Worm (Caenorhabditis elegans) whole organism, L2 larva: Measurements from ENCODE around the gene C41G11.1.

Source experiments
- C34F6.9 ChIP-seq: fragments of 150-350 bp; optimal IDR thresholded peaks from 2 replicates; lab custom pipeline; 2014; ENCODE audit warnings: missing biosample characterization, missing genetic modification characterization
- F13H6.1 ChIP-seq: sonication (generic microtip); optimal IDR thresholded peaks from 2 replicates; lab custom pipeline; 2016; ENCODE audit warnings: missing genetic modification characterization, missing compliant biosample characterization
- Y55F3AM.14 ChIP-seq: fragments of 200-800 bp; sonication (Bioruptor generic); optimal IDR thresholded peaks from 2 replicates; lab custom pipeline; 2018; ENCODE audit warnings: mild to moderate bottlenecking, missing genetic modification characterization, missing compliant biosample characterization
- ZK546.5 ChIP-seq: sonication (generic microtip); optimal IDR thresholded peaks from 2 replicates; lab custom pipeline; 2017; ENCODE audit warnings: missing biosample characterization, missing genetic modification characterization
- aly-2 ChIP-seq: fragments of 150-350 bp; optimal IDR thresholded peaks from 2 replicates; lab custom pipeline; 2014; ENCODE audit warnings: missing biosample characterization, missing genetic modification characterization
- ama-1 ChIP-seq: fragments of 150-350 bp; optimal IDR thresholded peaks from 2 replicates; lab custom pipeline; 2018; ENCODE audit warnings: inconsistent platforms
- blmp-1 ChIP-seq: sonication (generic microtip); optimal IDR thresholded peaks from 2 replicates; lab custom pipeline; 2017; ENCODE audit warnings: missing genetic modification characterization, mild to moderate bottlenecking, missing compliant biosample characterization, antibody characterized with exemption, moderate library complexity; ENCODE audit not compliant: insufficient read depth
- ceh-16 ChIP-seq: fragments of 150-350 bp; optimal IDR thresholded peaks from 2 replicates; lab custom pipeline; 2014; ENCODE audit warnings: missing biosample characterization, missing genetic modification characterization
- ceh-82 ChIP-seq: fragments of 150-350 bp; optimal IDR thresholded peaks from 2 replicates; lab custom pipeline; 2014; ENCODE audit warnings: missing biosample characterization, missing genetic modification characterization
- crh-2 ChIP-seq: sonication (generic microtip); optimal IDR thresholded peaks from 2 replicates; lab custom pipeline; 2017; ENCODE audit warnings: missing biosample characterization, missing genetic modification characterization
- dmd-4 ChIP-seq: sonication (generic microtip); optimal IDR thresholded peaks from 2 replicates; lab custom pipeline; 2017; ENCODE audit warnings: missing biosample characterization, missing genetic modification characterization
- egl-27 ChIP-seq: sonication (generic microtip); optimal IDR thresholded peaks from 3 replicates; lab custom pipeline; 2017; ENCODE audit warnings: missing biosample characterization, missing genetic modification reagents, missing genetic modification characterization
- elt-1 ChIP-seq: fragments of 150-350 bp; optimal IDR thresholded peaks from 2 replicates; lab custom pipeline; 2014; ENCODE audit warnings: missing biosample characterization, missing genetic modification characterization
- fos-1 ChIP-seq: fragments of 150-350 bp; optimal IDR thresholded peaks from 2 replicates; lab custom pipeline; 2014; ENCODE audit warnings: missing biosample characterization, missing genetic modification characterization
- gmeb-1 ChIP-seq: fragments of 150-350 bp; optimal IDR thresholded peaks from 2 replicates; lab custom pipeline; 2014; ENCODE audit warnings: missing biosample characterization, missing genetic modification characterization
- lin-13 ChIP-seq: fragments of 150-350 bp; optimal IDR thresholded peaks from 2 replicates; lab custom pipeline; 2014; ENCODE audit warnings: missing biosample characterization, missing genetic modification reagents, missing genetic modification characterization
- lin-39 ChIP-seq: fragments of 150-350 bp; optimal IDR thresholded peaks from 2 replicates; lab custom pipeline; 2014; ENCODE audit warnings: missing biosample characterization, missing genetic modification reagents, missing genetic modification characterization
- lsy-2 ChIP-seq, 2 experiments: fragments of 150-350 bp in 1 of 2; sonication (generic microtip) in 1 of 2; optimal IDR thresholded peaks; 2 replicates each; lab custom pipeline; 2014 to 2017; ENCODE audit warnings: missing biosample characterization in 2 of 2, missing genetic modification characterization in 2 of 2
- mab-5 ChIP-seq: fragments of 150-350 bp; optimal IDR thresholded peaks from 2 replicates; lab custom pipeline; 2014; ENCODE audit warnings: missing biosample characterization, missing genetic modification characterization
- mbf-1 ChIP-seq: sonication (generic microtip); optimal IDR thresholded peaks from 2 replicates; lab custom pipeline; 2017; ENCODE audit warnings: missing biosample characterization, missing genetic modification characterization
- mdl-1 ChIP-seq, 2 experiments: fragments of 150-350 bp in 1 of 2; sonication (generic microtip) in 1 of 2; optimal IDR thresholded peaks; 2 replicates each; lab custom pipeline; 2017; ENCODE audit warnings: missing biosample characterization in 2 of 2, missing genetic modification characterization in 2 of 2
- nhr-11 ChIP-seq: fragments of 150-350 bp; optimal IDR thresholded peaks from 2 replicates; lab custom pipeline; 2014; ENCODE audit warnings: missing biosample characterization, missing genetic modification characterization
- nhr-129 ChIP-seq: fragments of 150-350 bp; optimal IDR thresholded peaks from 2 replicates; lab custom pipeline; 2014; ENCODE audit warnings: missing biosample characterization, missing genetic modification characterization
- nhr-21 ChIP-seq: fragments of 150-350 bp; optimal IDR thresholded peaks from 2 replicates; lab custom pipeline; 2014; ENCODE audit warnings: missing biosample characterization, missing genetic modification characterization
- nhr-237 ChIP-seq: fragments of 150-350 bp; optimal IDR thresholded peaks from 2 replicates; lab custom pipeline; 2014; ENCODE audit warnings: missing biosample characterization, missing genetic modification characterization
- nhr-25 ChIP-seq: fragments of 150-350 bp; sonication (generic microtip); optimal IDR thresholded peaks from 3 replicates; lab custom pipeline; 2014; ENCODE audit warnings: missing biosample characterization, missing genetic modification characterization
- nhr-6 ChIP-seq: fragments of 150-350 bp; optimal IDR thresholded peaks from 2 replicates; lab custom pipeline; 2014; ENCODE audit warnings: missing biosample characterization, missing genetic modification characterization
- nhr-77 ChIP-seq: fragments of 150-350 bp; optimal IDR thresholded peaks from 2 replicates; lab custom pipeline; 2014; ENCODE audit warnings: missing biosample characterization, missing genetic modification characterization
- sem-4 ChIP-seq: fragments of 150-350 bp; optimal IDR thresholded peaks from 2 replicates; lab custom pipeline; 2014; ENCODE audit warnings: missing biosample characterization, missing genetic modification reagents, missing genetic modification characterization
- skn-1 ChIP-seq: sonication (generic microtip); optimal IDR thresholded peaks from 2 replicates; lab custom pipeline; 2017; ENCODE audit warnings: missing biosample characterization, missing genetic modification characterization
- sma-3 ChIP-seq: sonication (generic microtip); optimal IDR thresholded peaks from 2 replicates; lab custom pipeline; 2016; ENCODE audit warnings: missing genetic modification reagents, missing genetic modification characterization, missing compliant biosample characterization
- sma-9 ChIP-seq, 2 experiments: fragments of 150-350 bp in 1 of 2; sonication (generic microtip) in 1 of 2; optimal IDR thresholded peaks; 2 replicates each; lab custom pipeline; 2014 to 2016; ENCODE audit warnings: missing genetic modification characterization in 2 of 2, mild to moderate bottlenecking in 1 of 2, missing biosample characterization in 1 of 2, missing compliant biosample characterization in 1 of 2, missing genetic modification reagents in 1 of 2, moderate library complexity in 1 of 2
- unc-39 ChIP-seq: fragments of 150-350 bp; optimal IDR thresholded peaks from 2 replicates; lab custom pipeline; 2014; ENCODE audit warnings: missing biosample characterization, missing genetic modification characterization
- unc-55 ChIP-seq: fragments of 150-350 bp; sonication (generic microtip); optimal IDR thresholded peaks from 3 replicates; lab custom pipeline; 2014; ENCODE audit warnings: missing biosample characterization, missing genetic modification reagents, missing genetic modification characterization
- unc-62 ChIP-seq: fragments of 150-350 bp; optimal IDR thresholded peaks from 2 replicates; lab custom pipeline; 2014; ENCODE audit warnings: missing biosample characterization, missing genetic modification reagents, missing genetic modification characterization
- ztf-11 ChIP-seq: sonication (generic microtip); optimal IDR thresholded peaks from 2 replicates; lab custom pipeline; 2017; ENCODE audit warnings: missing biosample characterization, missing genetic modification characterization
- ztf-4 ChIP-seq: fragments of 150-350 bp; optimal IDR thresholded peaks from 2 replicates; lab custom pipeline; 2014; ENCODE audit warnings: missing biosample characterization, missing genetic modification characterization

Gene C41G11.1

DNA sequence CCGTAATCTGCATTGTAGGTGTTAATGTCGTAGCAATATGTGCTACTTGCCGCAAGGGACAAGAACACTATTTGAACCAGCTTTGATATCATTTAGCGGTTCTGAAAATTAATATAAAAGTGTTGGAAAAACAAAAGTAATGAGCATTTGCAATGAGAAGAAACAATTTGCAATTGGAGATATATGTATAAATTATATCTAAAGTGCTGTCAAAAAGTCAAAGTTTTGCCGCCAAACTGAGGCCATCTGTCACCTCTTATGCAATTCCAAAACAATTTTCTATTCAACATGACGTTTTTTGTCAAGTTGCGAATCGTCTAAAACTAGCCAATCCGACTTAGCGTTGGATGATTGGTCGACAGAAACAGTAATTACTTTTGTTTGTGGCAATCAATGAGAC, 22.8 kb downstream of the C41G11.1 start, which contains the start of gene W01C8.5:
Gene W01C8.5, minus strand, starts transcription at position 101 of the 400 bp plus-strand sequence.
- TF ChIP-seq ceh-82 (tag; lab: Kevin White, UChicago) (no peak), Y55F3AM.14 (GFP tag; lab: Kevin White, UChicago) (no peak), lin-39 (no peak), aly-2 (tag; lab: Kevin White, UChicago) (no peak), F13H6.1 (tag; lab: Kevin White, UChicago) (no peak), nhr-77 (tag; lab: Kevin White, UChicago) (no peak), nhr-6 (no peak), lsy-2 (tag; optimal IDR thresholded peaks at IDR 0.05; lab: Kevin White, UChicago) (no peak), nhr-11 (tag; lab: Kevin White, UChicago) (no peak), ama-1 (no peak), elt-1 (tag; lab: Kevin White, UChicago) (no peak), ZK546.5 (no peak), unc-39 (tag; lab: Kevin White, UChicago) (no peak), mbf-1 (tag; lab: Kevin White, UChicago) (no peak), unc-55 (GFP tag; lab: Kevin White, UChicago) (no peak), fos-1 (tag; lab: Kevin White, UChicago) (no peak), nhr-129 (no peak)

- peak; percentile 50 for TF ChIP-seq blmp-1
- peak; percentile 49 for TF ChIP-seq egl-27
- TF ChIP-seq crh-2 (tag; lab: Kevin White, UChicago), result peak; percentile 52
- TF ChIP-seq mab-5 (tag; lab: Kevin White, UChicago), result no peak
- TF ChIP-seq ceh-82 (tag; lab: Kevin White, UChicago), result no peak
- TF ChIP-seq fos-1 (tag; lab: Kevin White, UChicago), result peak; percentile 80
- TF ChIP-seq aly-2 (tag; lab: Kevin White, UChicago), result no peak
- TF ChIP-seq nhr-129, result peak; percentile 64
- no peak for TF ChIP-seq ceh-16
- no peak for TF ChIP-seq nhr-237 (tag; lab: Kevin White, UChicago)
- TF ChIP-seq C34F6.9, result peak; percentile 11
- TF ChIP-seq sma-9 (GFP tag; optimal IDR thresholded peaks at IDR 0.05; lab: Kevin White, UChicago), result peak; percentile 92
- peak; percentile 54 for TF ChIP-seq sma-9 (tag; optimal IDR thresholded peaks at IDR 0.05; lab: Kevin White, UChicago)
- TF ChIP-seq sma-3 (GFP tag; lab: Kevin White, UChicago), result peak; percentile 80
- no peak for TF ChIP-seq sem-4 (tag; lab: Kevin White, UChicago)
- no peak for TF ChIP-seq skn-1 (tag; lab: Kevin White, UChicago)
- TF ChIP-seq F13H6.1 (tag; lab: Kevin White, UChicago), result peak; percentile 77
- peak; percentile 56 for TF ChIP-seq nhr-21 (tag; lab: Kevin White, UChicago)
- peak in 1 of 2 experiments; percentile 44 for TF ChIP-seq mdl-1 (tag; optimal IDR thresholded peaks at IDR 0.05; lab: Kevin White, UChicago)
- TF ChIP-seq dmd-4 (tag; lab: Kevin White, UChicago), result no peak
- TF ChIP-seq lsy-2 (tag; optimal IDR thresholded peaks at IDR 0.05; lab: Kevin White, UChicago), result no peak
- TF ChIP-seq gmeb-1 (tag; lab: Kevin White, UChicago), result peak; percentile 26
- peak; percentile 79 for TF ChIP-seq nhr-25
- TF ChIP-seq lin-13 (GFP tag; lab: Kevin White, UChicago), result no peak
- TF ChIP-seq unc-55 (GFP tag; lab: Kevin White, UChicago), result no peak
Measured at ce11 chrX:5696197-5696596, 23.8 kb downstream of the C41G11.1 start.

- peak; percentile 60 for TF ChIP-seq fos-1 (tag; lab: Kevin White, UChicago)
- peak; percentile 60 for TF ChIP-seq sma-9 (GFP tag; optimal IDR thresholded peaks at IDR 0.05; lab: Kevin White, UChicago)
- no peak for TF ChIP-seq sma-9 (tag; optimal IDR thresholded peaks at IDR 0.05; lab: Kevin White, UChicago)
- TF ChIP-seq ztf-11 (tag; lab: Kevin White, UChicago), result no peak
- TF ChIP-seq, all 48 proteins: peak for 2
Measured at ce11 chrX:5695416-5695815, 24.6 kb downstream of the C41G11.1 start.

DNA sequence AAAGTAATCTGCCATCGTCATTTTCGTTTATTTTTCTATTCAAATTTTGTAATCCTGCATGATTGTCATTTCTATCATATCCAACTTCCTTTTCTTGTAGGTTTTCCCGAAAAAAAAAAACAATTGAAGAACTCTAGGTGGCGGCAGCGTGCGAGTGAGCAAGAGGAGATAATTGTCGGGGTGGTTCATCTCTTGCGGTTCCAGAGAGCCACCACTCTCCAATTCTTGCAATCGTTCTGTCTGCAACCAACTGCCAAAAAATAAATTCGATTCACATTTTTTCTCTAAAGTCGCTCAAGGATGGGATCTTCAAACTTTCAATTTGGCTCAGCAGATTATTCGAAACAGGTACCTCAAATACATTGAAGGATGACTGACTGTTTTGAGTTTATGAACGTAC, 27.9 kb downstream of the C41G11.1 start, which contains the start of gene W01C8.1:
Gene W01C8.1, plus strand, starts transcription at position 301 of the 400 bp plus-strand sequence.
- TF ChIP-seq lin-13 (GFP tag; lab: Kevin White, UChicago), result no peak
- no peak for TF ChIP-seq nhr-129
- no peak for TF ChIP-seq C34F6.9
- TF ChIP-seq unc-62 (GFP tag; lab: Kevin White, UChicago), result no peak
- TF ChIP-seq unc-55 (GFP tag; lab: Kevin White, UChicago), result no peak
- TF ChIP-seq elt-1 (tag; lab: Kevin White, UChicago), result no peak
- TF ChIP-seq unc-39 (tag; lab: Kevin White, UChicago), result no peak
- TF ChIP-seq sem-4 (tag; lab: Kevin White, UChicago), result no peak
- no peak for TF ChIP-seq ztf-4 (tag; lab: Kevin White, UChicago)
- TF ChIP-seq, all 48 proteins: peak for 0
